Worm (Caenorhabditis elegans): ENCODE measurements around the gene slc-36.5.

ce11 chrII:6842651-6843118 lies 34.2 kb downstream of the slc-36.5 start:
- TF ChIP-seq ama-1 (optimal IDR thresholded peaks at IDR 0.05) (no peak), flt-1 (GFP tag; IDR thresholded peaks at IDR 0.05) (no peak), scrt-1 (GFP tag; IDR thresholded peaks at IDR 0.05) (no peak), tbx-11 (GFP tag; IDR thresholded peaks at IDR 0.05) (no peak), aly-1 (tag; optimal IDR thresholded peaks at IDR 0.05) (no peak), sea-1 (GFP tag; conservative IDR thresholded peaks at IDR 0.05) (no peak), B0310.2 (tag; optimal IDR thresholded peaks at IDR 0.05) (no peak), ceh-36 (tag; optimal IDR thresholded peaks at IDR 0.05) (no peak), F13C5.2 (tag; optimal IDR thresholded peaks at IDR 0.05) (no peak), pes-1 (GFP tag; IDR thresholded peaks at IDR 0.05) (no peak)
